Fruit fly (Drosophila melanogaster) whole organism: ENCODE results near the gene Kaz-m1.

Experiments
- CG8478 ChIP-seq: fragments of >200 bp; optimal IDR thresholded peaks from 2 replicates; lab custom pipeline; 2018; ENCODE audit warnings: inconsistent platforms
- Dll ChIP-seq: fragments of >200 bp; optimal IDR thresholded peaks from 2 replicates; lab custom pipeline; 2017
- EcR ChIP-seq, 2 experiments: fragments of >200 bp; optimal IDR thresholded peaks; 2 replicates each; lab custom pipeline; 2017; ENCODE audit warnings: missing biosample characterization in 2 of 2, missing genetic modification characterization in 2 of 2, missing genetic modification reagents in 2 of 2
- pan ChIP-seq: fragments of >200 bp; optimal IDR thresholded peaks from 2 replicates; lab custom pipeline; 2017
- psq ChIP-seq: fragments of >200 bp; optimal IDR thresholded peaks from 2 replicates; lab custom pipeline; 2017
- usp ChIP-seq: fragments of >200 bp; optimal IDR thresholded peaks from 2 replicates; lab custom pipeline; 2017; ENCODE audit warnings: missing biosample characterization, missing genetic modification characterization, mixed read lengths

Kaz-m1 gene

DNA sequence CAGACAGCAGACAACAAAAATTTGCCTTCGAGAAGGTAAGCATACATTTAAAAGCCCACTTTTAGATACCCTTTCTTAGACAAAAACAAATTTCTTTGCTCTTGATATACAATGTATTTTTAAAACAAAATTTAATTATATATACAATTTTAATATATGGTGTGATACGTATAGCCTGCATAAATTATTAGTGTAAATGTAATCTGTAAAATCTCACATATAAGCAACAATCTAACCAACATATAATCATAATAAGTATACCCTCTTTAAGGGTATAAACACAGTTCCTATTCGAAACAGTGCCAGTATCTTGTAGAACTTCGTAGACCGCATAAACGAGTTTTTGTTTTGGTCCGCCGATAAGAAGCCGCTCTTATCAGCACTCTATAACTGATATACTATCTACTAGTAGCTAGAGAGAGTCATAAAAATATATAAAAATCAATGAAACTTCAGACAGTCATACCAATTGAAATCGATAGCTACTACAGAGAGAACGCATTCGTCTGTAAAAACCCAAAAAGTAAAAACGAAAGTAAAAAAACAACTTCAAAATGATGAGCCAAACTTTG lies at the start of gene Kaz-m1:
Gene Kaz-m1 (plus strand): TSS at position 460 of the 572 bp plus-strand sequence.
- TF ChIP-seq pan (lab: Kevin White, UChicago) (no peak), CG8478 (no peak), EcR (GFP tag; optimal IDR thresholded peaks at IDR 0.05; lab: Kevin White, UChicago) (no peak), usp (no peak), Dll (no peak), psq (lab: Kevin White, UChicago) (no peak)

DNA sequence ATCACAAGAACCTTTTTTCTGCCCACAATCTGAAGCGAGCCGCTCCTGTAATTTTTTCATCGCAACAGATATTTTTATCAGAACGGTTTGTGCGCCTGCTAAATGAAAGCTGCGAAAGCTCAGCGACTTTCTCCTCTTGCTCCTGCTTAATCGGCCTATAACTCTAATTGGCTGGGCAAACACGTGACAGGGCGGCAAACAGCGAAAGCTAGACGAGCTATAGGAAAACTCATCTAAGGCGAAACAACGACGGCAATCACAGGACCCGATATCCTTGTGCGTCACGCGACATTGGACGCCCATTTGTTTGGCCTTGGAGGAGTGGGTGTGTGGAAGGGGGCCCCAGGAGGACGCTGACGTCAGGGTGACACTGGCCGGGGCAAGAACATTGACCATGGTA lies 47.6 kb upstream of the Kaz-m1 start:
- TF ChIP-seq psq (lab: Kevin White, UChicago) (no peak), CG8478 (no peak)

- TF ChIP-seq EcR (GFP tag; optimal IDR thresholded peaks at IDR 0.05; lab: Kevin White, UChicago): no peak
- no peak for TF ChIP-seq psq (lab: Kevin White, UChicago)
- no peak for TF ChIP-seq CG8478
- no peak for TF ChIP-seq Dll
- no peak for TF ChIP-seq usp
- TF ChIP-seq pan (lab: Kevin White, UChicago): no peak
Measured at dm6 chr3R:25968486-25968885, 46.0 kb upstream of the Kaz-m1 start.

dm6 chr3R:25968915-25969314 lies 45.6 kb upstream of the Kaz-m1 start:
- TF ChIP-seq CG8478 (no peak), usp (no peak), psq (lab: Kevin White, UChicago) (no peak), EcR (GFP tag; optimal IDR thresholded peaks at IDR 0.05; lab: Kevin White, UChicago) (no peak), Dll (no peak), pan (lab: Kevin White, UChicago) (no peak)

dm6 chr3R:25969780-25970179 lies 44.7 kb upstream of the Kaz-m1 start, which contains the start of gene fid:
fid (plus strand) TSS chr3R:25970080.
- TF ChIP-seq Dll (no peak), CG8478 (no peak), EcR (GFP tag; optimal IDR thresholded peaks at IDR 0.05; lab: Kevin White, UChicago) (no peak), psq (lab: Kevin White, UChicago) (no peak)

DNA sequence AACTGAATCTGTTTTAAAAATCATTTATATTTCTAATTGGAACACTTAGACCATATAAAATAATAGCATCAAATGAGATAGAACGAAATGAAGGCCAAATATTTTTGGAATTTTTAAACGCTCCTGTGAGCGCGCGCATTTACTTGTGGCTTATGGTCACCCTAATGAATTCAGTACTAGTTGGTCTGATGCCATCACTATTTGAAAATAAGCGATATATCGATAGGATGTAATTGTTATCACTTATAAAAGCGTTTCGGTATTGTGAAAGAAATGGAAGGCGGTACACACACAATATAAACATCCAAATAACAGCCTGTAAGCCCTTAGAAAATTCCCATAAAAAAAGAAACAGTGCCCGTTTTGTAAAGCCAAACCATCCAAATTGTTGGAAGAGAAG lies 31.8 kb upstream of the Kaz-m1 start, which contains the start of gene Nf1:
Gene Nf1 (plus strand): TSS at position 280 of the 400 bp plus-strand sequence.
- TF ChIP-seq Dll (no peak), usp (no peak), psq (lab: Kevin White, UChicago) (no peak), pan (lab: Kevin White, UChicago) (no peak), CG8478 (no peak), EcR (GFP tag; optimal IDR thresholded peaks at IDR 0.05; lab: Kevin White, UChicago) (no peak)

DNA sequence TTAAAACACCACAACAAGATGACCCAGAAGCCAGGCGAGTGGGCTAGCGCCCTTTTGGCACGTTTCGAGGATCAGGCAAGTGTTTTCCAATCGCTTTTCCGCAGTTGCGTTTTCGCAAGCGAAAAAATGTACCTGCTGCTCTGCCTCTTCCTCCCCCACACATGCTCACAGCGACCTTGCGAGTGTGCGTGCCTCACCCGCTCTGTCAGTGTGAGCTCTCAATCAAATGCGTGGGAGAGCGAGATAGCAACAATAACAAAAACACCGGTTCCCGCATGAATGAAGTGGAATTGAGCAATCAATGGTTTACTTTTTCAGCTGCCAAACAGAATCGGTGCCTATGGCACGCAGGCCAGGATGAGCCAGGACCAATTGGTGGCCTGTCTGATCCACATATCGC lies 31.2 kb upstream of the Kaz-m1 start:
- TF ChIP-seq EcR (GFP tag; optimal IDR thresholded peaks at IDR 0.05; lab: Kevin White, UChicago) (no peak), pan (lab: Kevin White, UChicago) (no peak), CG8478 (no peak), Dll (no peak), usp (no peak), psq (lab: Kevin White, UChicago) (no peak)

DNA sequence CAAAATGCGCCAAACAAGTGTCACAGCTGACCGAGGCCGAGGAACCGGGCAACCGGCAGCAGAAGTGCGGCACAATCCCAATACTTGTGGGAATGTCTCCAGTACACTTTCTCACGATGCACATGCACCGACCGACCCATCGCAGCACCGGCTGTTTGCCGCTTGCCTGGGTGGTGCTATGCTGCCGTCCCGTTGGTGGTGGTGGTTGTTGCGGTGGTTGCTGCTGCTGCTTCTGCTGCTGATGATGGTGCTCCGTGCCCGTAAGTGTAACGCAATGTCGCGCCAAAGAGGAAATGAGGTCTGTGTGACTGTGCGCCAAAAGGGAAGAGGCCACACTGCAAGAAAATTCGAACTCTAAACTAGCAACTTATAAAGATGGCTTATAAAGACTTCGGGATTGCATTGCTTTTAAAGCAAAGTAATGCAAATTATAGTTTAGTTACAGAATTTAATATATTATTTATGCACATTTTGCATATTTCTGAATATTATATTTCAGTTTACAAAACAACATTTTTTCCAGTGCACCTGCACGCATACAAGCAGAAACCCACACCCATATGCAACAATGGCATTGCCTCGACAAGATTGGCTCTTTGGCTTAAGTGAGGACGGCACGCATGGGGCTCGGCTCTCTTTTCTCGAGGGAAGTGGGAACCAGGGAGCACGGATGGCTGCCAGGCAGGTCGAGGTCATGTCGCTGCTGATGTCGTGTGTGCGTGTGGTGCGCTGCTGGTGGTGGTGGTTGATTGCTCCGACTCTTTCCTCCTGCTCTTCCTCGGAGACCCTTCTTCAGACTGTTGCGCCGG lies 18.1 kb upstream of the Kaz-m1 start, which contains the start of gene CG43116:
Gene CG43116 (minus strand): TSS at position 800 of the 809 bp plus-strand sequence.
- TF ChIP-seq Dll (no peak), EcR (GFP tag; optimal IDR thresholded peaks at IDR 0.05; lab: Kevin White, UChicago) (no peak), CG8478 (no peak), psq (lab: Kevin White, UChicago) (no peak), pan (lab: Kevin White, UChicago) (no peak), usp (no peak)

DNA sequence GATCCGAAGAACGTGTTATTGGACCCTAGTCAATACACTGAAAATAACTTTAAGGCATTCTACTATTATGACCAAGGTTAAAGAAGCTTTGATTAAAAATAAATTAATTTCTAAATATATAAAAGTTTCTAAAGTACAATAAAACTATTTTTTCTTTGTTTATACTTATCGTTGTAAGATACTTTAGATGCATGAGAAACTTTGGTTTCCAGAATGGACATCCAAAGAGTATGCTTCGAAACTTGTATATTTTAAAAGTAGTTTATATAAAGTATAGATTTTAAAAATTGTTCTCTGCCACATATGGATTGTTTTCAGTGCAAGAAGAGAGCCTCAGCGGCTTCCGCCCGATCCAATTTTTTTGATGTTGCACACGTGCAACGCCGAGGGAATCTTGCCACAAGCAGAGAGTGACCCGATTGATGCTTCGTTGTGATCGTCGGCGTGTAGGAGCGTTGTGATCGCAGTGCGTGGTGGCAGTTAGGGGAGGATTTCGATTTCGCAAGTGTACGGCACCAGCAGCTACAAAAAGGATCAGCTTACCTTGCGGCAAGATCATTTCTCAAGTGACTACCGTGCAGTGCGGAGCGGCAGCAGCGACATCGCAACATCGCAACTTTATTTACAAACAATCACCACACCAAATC lies 17.3 kb upstream of the Kaz-m1 start:
- TF ChIP-seq Dll (no peak), EcR (GFP tag; optimal IDR thresholded peaks at IDR 0.05; lab: Kevin White, UChicago) (no peak)

- TF ChIP-seq Dll (no peak), psq (lab: Kevin White, UChicago) (no peak), EcR (GFP tag; optimal IDR thresholded peaks at IDR 0.05; lab: Kevin White, UChicago) (no peak), pan (lab: Kevin White, UChicago) (no peak), usp (no peak), CG8478 (no peak)
Measured at dm6 chr3R:25999130-25999529, 15.4 kb upstream of the Kaz-m1 start.

DNA sequence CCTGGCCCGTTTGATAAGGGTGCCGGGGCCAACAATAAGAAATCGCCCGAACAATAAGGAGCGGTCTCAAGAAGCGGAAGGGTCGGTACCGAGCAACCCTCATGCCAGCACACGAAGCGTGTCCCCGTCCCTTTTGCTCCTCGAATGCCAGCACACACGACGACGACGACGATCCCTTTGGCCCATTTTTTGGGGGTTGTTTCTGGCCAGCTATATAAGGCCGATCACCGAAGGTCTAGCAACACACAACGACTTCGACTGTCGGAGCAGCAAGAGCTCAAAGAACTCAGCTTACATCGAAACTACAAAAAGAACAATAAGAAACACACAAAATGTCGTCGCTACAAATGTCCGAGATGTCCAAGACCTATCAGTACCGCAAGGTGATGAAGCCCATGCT lies 14.9 kb upstream of the Kaz-m1 start:
- no peak for TF ChIP-seq CG8478
- no peak for TF ChIP-seq pan (lab: Kevin White, UChicago)
- TF ChIP-seq psq (lab: Kevin White, UChicago): no peak
- no peak for TF ChIP-seq Dll
- TF ChIP-seq usp: no peak
- TF ChIP-seq EcR (GFP tag; optimal IDR thresholded peaks at IDR 0.05; lab: Kevin White, UChicago): no peak

dm6 chr3R:26000720-26001682 lies 13.5 kb upstream of the Kaz-m1 start:
- TF ChIP-seq CG8478: no peak
- TF ChIP-seq usp: no peak
- TF ChIP-seq Dll: no peak
- no peak for TF ChIP-seq EcR (GFP tag; optimal IDR thresholded peaks at IDR 0.05; lab: Kevin White, UChicago)
- TF ChIP-seq pan (lab: Kevin White, UChicago): no peak
- no peak for TF ChIP-seq psq (lab: Kevin White, UChicago)
